Fruit fly (Drosophila melanogaster) whole organism, embryonic: Measurements from ENCODE around the gene CG10337.

Experiments
- Adf1 ChIP-seq: fragments of 200-800 bp; sonication (Bioruptor generic); IDR thresholded peaks from 2 replicates; pipeline ENCODE4 v1.3.6; 2022; ENCODE audit warnings: missing biosample characterization, missing genetic modification characterization
- Antp ChIP-seq: fragments of 200-800 bp; sonication (Bioruptor generic); optimal IDR thresholded peaks from 3 replicates; lab custom pipeline; 2016; ENCODE audit warnings: missing biosample characterization, missing genetic modification characterization
- Asciz ChIP-seq: fragments of 200-800 bp; sonication (Bioruptor generic); optimal IDR thresholded peaks from 2 replicates; lab custom pipeline; 2017; ENCODE audit warnings: missing biosample characterization, mild to moderate bottlenecking, missing genetic modification characterization, missing genetic modification reagents
- Atf-2 ChIP-seq: fragments of 200-800 bp; sonication (Bioruptor generic); optimal IDR thresholded peaks from 2 replicates; lab custom pipeline; 2016; ENCODE audit warnings: missing biosample characterization, missing genetic modification characterization
- CG10274 ChIP-seq: fragments of 200-800 bp; sonication (Bioruptor generic); optimal IDR thresholded peaks from 3 replicates; lab custom pipeline; 2017; ENCODE audit warnings: missing biosample characterization, mild to moderate bottlenecking, missing genetic modification characterization
- CG10321 ChIP-seq: fragments of 200-800 bp; sonication (Bioruptor generic); IDR thresholded peaks from 2 replicates; pipeline ENCODE4 v1.3.6; 2022; ENCODE audit warnings: missing biosample characterization, missing genetic modification characterization
- CG12071 ChIP-seq: fragments of 200-800 bp; sonication (Bioruptor generic); optimal IDR thresholded peaks from 3 replicates; lab custom pipeline; 2018; ENCODE audit warnings: missing biosample characterization, mild to moderate bottlenecking, missing genetic modification characterization
- CG13894 ChIP-seq: fragments of 200-800 bp; sonication (Bioruptor generic); optimal IDR thresholded peaks from 3 replicates; lab custom pipeline; 2018; ENCODE audit warnings: missing biosample characterization, mild to moderate bottlenecking, missing genetic modification characterization, moderate library complexity
- CG17912 ChIP-seq: fragments of 200-800 bp; sonication (Bioruptor generic); optimal IDR thresholded peaks from 2 replicates; lab custom pipeline; 2018; ENCODE audit warnings: missing biosample characterization, mild to moderate bottlenecking, missing genetic modification characterization
- CG2120 ChIP-seq: fragments of 200-800 bp; sonication (Bioruptor generic); optimal IDR thresholded peaks from 3 replicates; lab custom pipeline; 2016; ENCODE audit warnings: missing biosample characterization, missing genetic modification characterization
- CG32532 ChIP-seq: fragments of 200-800 bp; sonication (Bioruptor generic); IDR thresholded peaks from 2 replicates; pipeline ENCODE4 v1.3.6; 2022; ENCODE audit warnings: missing biosample characterization, missing genetic modification characterization
- CG3281 ChIP-seq: fragments of 200-800 bp; sonication (Bioruptor generic); optimal IDR thresholded peaks from 3 replicates; lab custom pipeline; 2017; ENCODE audit warnings: missing biosample characterization, mild to moderate bottlenecking, missing genetic modification characterization
- CG34224 ChIP-seq: fragments of 200-800 bp; sonication (Bioruptor generic); IDR thresholded peaks from 3 replicates; pipeline ENCODE4 v1.3.6; 2022; ENCODE audit warnings: missing biosample characterization, missing genetic modification characterization; ENCODE audit not compliant: partially characterized antibody
- CG3847 ChIP-seq: fragments of 200-800 bp; sonication (Bioruptor generic); IDR thresholded peaks from 2 replicates; pipeline ENCODE4 v1.3.6; 2022; ENCODE audit warnings: missing biosample characterization, missing genetic modification characterization
- CG4854 ChIP-seq: fragments of 200-800 bp; sonication (Bioruptor generic); optimal IDR thresholded peaks from 2 replicates; lab custom pipeline; 2016; ENCODE audit warnings: missing biosample characterization, missing genetic modification characterization, inconsistent platforms
- CG5180 ChIP-seq: fragments of 200-800 bp; sonication (Bioruptor generic); optimal IDR thresholded peaks from 3 replicates; lab custom pipeline; 2017; ENCODE audit warnings: missing biosample characterization, missing genetic modification characterization, mild to moderate bottlenecking, moderate library complexity, missing genetic modification reagents
- CG6254 ChIP-seq: fragments of 200-800 bp; sonication (Bioruptor generic); optimal IDR thresholded peaks from 3 replicates; lab custom pipeline; 2017; ENCODE audit warnings: mild to moderate bottlenecking, missing biosample characterization, missing genetic modification reagents, missing genetic modification characterization
- CG7839 ChIP-seq: fragments of 200-800 bp; sonication (Bioruptor generic); optimal IDR thresholded peaks from 3 replicates; lab custom pipeline; 2018; ENCODE audit warnings: missing biosample characterization, mild to moderate bottlenecking, missing genetic modification characterization, moderate library complexity
- CG9215 ChIP-seq: fragments of 200-800 bp; sonication (Bioruptor generic); IDR thresholded peaks from 2 replicates; pipeline ENCODE4 v1.3.6; 2022; ENCODE audit warnings: missing biosample characterization, missing genetic modification characterization
- Dbx ChIP-seq: fragments of 200-800 bp; sonication (Bioruptor generic); IDR thresholded peaks from 3 replicates; pipeline ENCODE4 v1.3.6; 2022; ENCODE audit warnings: missing biosample characterization, missing genetic modification characterization
- Dip2 ChIP-seq: fragments of 200-800 bp; sonication (Bioruptor generic); IDR thresholded peaks from 2 replicates; pipeline ENCODE4 v1.3.6; 2022; ENCODE audit warnings: missing biosample characterization, missing genetic modification characterization
- Drgx ChIP-seq: fragments of 200-800 bp; sonication (Bioruptor generic); IDR thresholded peaks from 2 replicates; pipeline ENCODE4 v1.3.6; 2022; ENCODE audit warnings: missing biosample characterization, missing genetic modification characterization
- Elba2 ChIP-seq: fragments of 200-800 bp; sonication (Bioruptor generic); optimal IDR thresholded peaks from 3 replicates; lab custom pipeline; 2016; ENCODE audit warnings: missing biosample characterization, missing genetic modification characterization
- HLH54F ChIP-seq: fragments of 200-800 bp; sonication (Bioruptor generic); optimal IDR thresholded peaks from 3 replicates; lab custom pipeline; 2016; ENCODE audit warnings: missing biosample characterization, missing genetic modification characterization
- Neu2 ChIP-seq: fragments of 200-800 bp; sonication (Bioruptor generic); optimal IDR thresholded peaks from 3 replicates; lab custom pipeline; 2016; ENCODE audit warnings: missing biosample characterization, missing genetic modification characterization, borderline replicate concordance
- Scr ChIP-seq: fragments of 200-800 bp; sonication (Bioruptor generic); IDR thresholded peaks from 2 replicates; pipeline ENCODE4 v1.3.6; 2022; ENCODE audit warnings: missing biosample characterization, missing genetic modification characterization; ENCODE audit not compliant: partially characterized antibody
- Six4 ChIP-seq: fragments of 200-800 bp; sonication (Bioruptor generic); optimal IDR thresholded peaks from 2 replicates; lab custom pipeline; 2016; ENCODE audit warnings: missing biosample characterization, missing genetic modification characterization
- Usf ChIP-seq: fragments of 200-800 bp; sonication (Bioruptor generic); optimal IDR thresholded peaks from 2 replicates; lab custom pipeline; 2017; ENCODE audit warnings: missing genotype, missing biosample characterization, missing genetic modification characterization
- aop ChIP-seq: fragments of 200-800 bp; sonication (Bioruptor generic); IDR thresholded peaks from 2 replicates; pipeline ENCODE4 v1.3.6; 2022; ENCODE audit warnings: missing biosample characterization, missing genetic modification characterization
- bab2 ChIP-seq: fragments of 200-800 bp; sonication (Bioruptor generic); optimal IDR thresholded peaks from 2 replicates; lab custom pipeline; 2016; ENCODE audit warnings: missing biosample characterization, missing genetic modification characterization
- cad ChIP-seq: fragments of >200 bp; optimal IDR thresholded peaks from 2 replicates; lab custom pipeline; 2017; ENCODE audit warnings: missing biosample characterization, missing genetic modification characterization
- chif ChIP-seq, 2 experiments: fragments of 200-800 bp; sonication (Bioruptor generic); optimal IDR thresholded peaks; 3 replicates each; lab custom pipeline; 2016; ENCODE audit warnings: missing biosample characterization in 2 of 2, missing genetic modification characterization in 2 of 2
- corto ChIP-seq: fragments of 200-800 bp; sonication (Bioruptor generic); optimal IDR thresholded peaks from 2 replicates; lab custom pipeline; 2016; ENCODE audit warnings: missing biosample characterization, mild to moderate bottlenecking, missing genetic modification characterization, moderate library complexity
- dmrt99B ChIP-seq: fragments of 200-800 bp; sonication (Bioruptor generic); optimal IDR thresholded peaks from 2 replicates; lab custom pipeline; 2018; ENCODE audit warnings: missing biosample characterization, mild to moderate bottlenecking, missing genetic modification characterization, moderate library complexity
- dpn ChIP-seq, 2 experiments: fragments of 200-800 bp; sonication (Bioruptor generic); optimal IDR thresholded peaks; 3 replicates each; lab custom pipeline; 2016; ENCODE audit warnings: missing biosample characterization in 2 of 2, missing genetic modification characterization in 2 of 2
- emc ChIP-seq: fragments of 200-800 bp; sonication (Bioruptor generic); optimal IDR thresholded peaks from 2 replicates; lab custom pipeline; 2016; ENCODE audit warnings: missing biosample characterization, missing genetic modification characterization
- gro ChIP-seq: fragments of 200-800 bp; sonication (Bioruptor generic); optimal IDR thresholded peaks from 2 replicates; lab custom pipeline; 2016; ENCODE audit warnings: missing biosample characterization, missing genetic modification characterization
- hbn ChIP-seq: fragments of 200-800 bp; sonication (Bioruptor generic); IDR thresholded peaks from 2 replicates; pipeline ENCODE4 v1.3.6; 2022; ENCODE audit warnings: missing biosample characterization, missing genetic modification characterization; ENCODE audit not compliant: partially characterized antibody
- ken ChIP-seq: fragments of 200-800 bp; sonication (Bioruptor generic); IDR thresholded peaks from 3 replicates; pipeline ENCODE4 v1.3.6; 2022; ENCODE audit warnings: missing biosample characterization, missing genetic modification characterization
- lilli ChIP-seq: fragments of 200-800 bp; sonication (Bioruptor generic); optimal IDR thresholded peaks from 3 replicates; lab custom pipeline; 2016; ENCODE audit warnings: missing biosample characterization, missing genetic modification characterization
- nerfin-1 ChIP-seq: fragments of 200-800 bp; sonication (Bioruptor generic); optimal IDR thresholded peaks from 3 replicates; lab custom pipeline; 2019; ENCODE audit warnings: missing biosample characterization, mild to moderate bottlenecking, missing genetic modification characterization, moderate library complexity
- nmo ChIP-seq: fragments of 200-800 bp; sonication (Bioruptor generic); optimal IDR thresholded peaks from 2 replicates; lab custom pipeline; 2018; ENCODE audit warnings: missing biosample characterization, mild to moderate bottlenecking, missing genetic modification characterization, moderate library complexity
- p53 ChIP-seq: fragments of 200-800 bp; sonication (Bioruptor generic); optimal IDR thresholded peaks from 2 replicates; lab custom pipeline; 2016; ENCODE audit warnings: missing biosample characterization, missing genetic modification characterization
- pan ChIP-seq, 4 experiments: fragments of >200 bp in 3 of 4; fragments of 200-800 bp in 1 of 4; sonication (Bioruptor generic) in 1 of 4; optimal IDR thresholded peaks in 3 of 4; IDR thresholded peaks in 1 of 4; 2 replicates each; pipeline versions ENCODE4 v1.3.6 to Lab custom; 2017 to 2022; ENCODE audit warnings: missing biosample characterization in 2 of 4, missing genetic modification characterization in 2 of 4, mixed read lengths in 1 of 4
- so ChIP-seq: fragments of 200-800 bp; sonication (Bioruptor generic); IDR thresholded peaks from 3 replicates; pipeline ENCODE4 v1.3.6; 2022; ENCODE audit warnings: missing biosample characterization, missing genetic modification characterization
- stc ChIP-seq: fragments of 200-800 bp; sonication (Bioruptor generic); IDR thresholded peaks from 2 replicates; pipeline ENCODE4 v1.3.6; 2022; ENCODE audit warnings: missing biosample characterization, missing genetic modification characterization
- toy ChIP-seq: fragments of 200-800 bp; sonication (Bioruptor generic); IDR thresholded peaks from 2 replicates; pipeline ENCODE4 v1.3.6; 2022; ENCODE audit warnings: missing biosample characterization, missing genetic modification characterization
- trem ChIP-seq: fragments of 200-800 bp; optimal IDR thresholded peaks from 3 replicates; lab custom pipeline; 2019; ENCODE audit warnings: missing biosample characterization, mild to moderate bottlenecking, missing genetic modification characterization, moderate library complexity

CG10337 gene

DNA sequence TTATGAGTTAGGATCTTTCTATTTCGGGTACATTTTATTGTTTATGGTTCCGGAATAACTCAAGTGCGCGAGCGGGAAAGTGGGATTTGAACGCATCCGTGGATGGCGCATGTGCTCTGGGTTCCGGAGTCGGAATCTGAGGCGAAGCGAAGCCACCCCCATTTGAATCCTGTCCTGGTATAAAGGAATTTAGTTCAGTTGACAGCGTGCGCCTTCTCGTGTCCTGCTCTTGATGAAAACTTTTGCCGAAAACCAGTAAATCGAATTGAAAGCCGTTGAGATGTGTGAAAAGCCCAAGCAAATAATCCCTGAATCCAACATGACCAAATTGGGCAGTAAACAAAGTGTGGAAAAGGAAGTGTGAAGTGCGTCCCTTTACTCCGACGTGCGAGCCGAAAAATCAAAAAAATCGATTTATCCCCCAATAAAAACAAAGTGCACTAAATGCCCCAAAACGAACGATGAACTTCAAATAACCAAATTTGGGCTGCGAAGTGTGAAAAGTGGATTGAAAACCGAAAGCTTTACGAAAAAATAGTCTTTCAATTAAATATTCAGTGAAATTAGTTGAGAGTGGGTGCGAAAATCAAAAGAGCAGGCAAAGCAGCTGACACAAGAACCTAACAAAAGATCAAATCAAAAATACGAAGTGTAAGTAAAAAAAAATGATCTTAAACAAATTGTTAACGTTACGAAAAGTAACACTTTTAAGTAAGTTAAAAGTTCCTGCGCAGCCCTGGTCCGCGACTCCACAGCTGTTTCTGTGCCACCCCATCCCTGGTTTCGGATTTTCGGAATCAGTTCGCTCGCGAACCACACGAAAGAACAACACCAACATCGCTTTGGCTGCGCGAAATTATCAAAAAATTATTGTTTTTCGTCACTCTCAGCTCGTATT lies 39.9 kb upstream of the CG10337 start, which contains the start of gene Lar (continued):
- no peak for TF ChIP-seq CG5180 (GFP tag; lab: Kevin White, UChicago)
- TF ChIP-seq trem (tag; lab: Kevin White, UChicago) = peak; percentile 39
- TF ChIP-seq gro (GFP tag; lab: Kevin White, UChicago) = peak; percentile 32
- no peak for TF ChIP-seq Asciz (GFP tag; lab: Kevin White, UChicago)
- no peak for TF ChIP-seq CG17912 (GFP tag; lab: Kevin White, UChicago)
- TF ChIP-seq dmrt99B (tag; lab: Kevin White, UChicago) = peak; percentile 45
- peak; percentile 53 for TF ChIP-seq bab2 (GFP tag; lab: Kevin White, UChicago)
- TF ChIP-seq CG12071 (GFP tag; lab: Kevin White, UChicago) = no peak
- TF ChIP-seq chif (GFP tag; optimal IDR thresholded peaks at IDR 0.05; lab: Kevin White, UChicago) = peak in 1 of 2 experiments; percentile 52
- no peak for TF ChIP-seq emc
- peak; percentile 29; the same call in 1 of the 2 replicates for TF ChIP-seq CG3847 (GFP tag; lab: Robert Waterston, UW)
- peak; percentile 35 for TF ChIP-seq Drgx
- peak; percentile 35; the same call in 1 of the 2 replicates for TF ChIP-seq stc (GFP tag; lab: Robert Waterston, UW)
- peak; percentile 86 for TF ChIP-seq CG2120
- no peak for TF ChIP-seq aop (GFP tag; lab: Robert Waterston, UW)
- TF ChIP-seq CG6254 = peak; percentile 4
- TF ChIP-seq Adf1 (GFP tag; lab: Robert Waterston, UW) = no peak
- 0 out of 3 replicates have a peak, but pooled peaks have one; percentile 35 for TF ChIP-seq CG34224 (GFP tag; lab: Robert Waterston, UW)
- TF ChIP-seq dpn (GFP tag; optimal IDR thresholded peaks at IDR 0.05; lab: Kevin White, UChicago) = peak; percentile 60 to 79
- 0 out of 3 replicates have a peak, but pooled peaks have one; percentile 18 for TF ChIP-seq ken
- no peak for TF ChIP-seq Dip2
- no peak for TF ChIP-seq CG10274 (GFP tag; lab: Kevin White, UChicago)
- no peak for TF ChIP-seq Usf (GFP tag; lab: Kevin White, UChicago)
- peak; percentile 62 for TF ChIP-seq CG13894 (tag; lab: Kevin White, UChicago)
- TF ChIP-seq pan (optimal IDR thresholded peaks at IDR 0.05; lab: Kevin White, UChicago) = no peak
- peak in 1 of 2 experiments; percentile 73 for TF ChIP-seq pan (GFP tag; optimal IDR thresholded peaks at IDR 0.05 in 1 of 2, IDR thresholded peaks at IDR 0.05 in 1 of 2)
- peak; percentile 21 for TF ChIP-seq Atf-2
- peak; percentile 64 for TF ChIP-seq p53 (GFP tag; lab: Kevin White, UChicago)
- peak; percentile 76 for TF ChIP-seq Dbx (GFP tag; lab: Robert Waterston, UW)
- peak; percentile 55 for TF ChIP-seq CG9215 (GFP tag; lab: Robert Waterston, UW)
- TF ChIP-seq CG10321 (GFP tag; lab: Robert Waterston, UW) = 0 out of 2 replicates have a peak, but pooled peaks have one; percentile 44
- no peak for TF ChIP-seq toy (GFP tag; lab: Robert Waterston, UW)
- peak; percentile 66 for TF ChIP-seq CG3281 (GFP tag; lab: Kevin White, UChicago)
- peak; percentile 47 for TF ChIP-seq CG7839 (tag; lab: Kevin White, UChicago)
- no peak for TF ChIP-seq Neu2 (GFP tag; lab: Kevin White, UChicago)
- peak; percentile 74 for TF ChIP-seq Antp
- TF ChIP-seq CG32532 (GFP tag; lab: Robert Waterston, UW) = peak; percentile 78
- TF ChIP-seq Scr (GFP tag; lab: Robert Waterston, UW) = no peak
- TF ChIP-seq so (GFP tag; lab: Robert Waterston, UW) = 0 out of 3 replicates have a peak, but pooled peaks have one; percentile 42
- TF ChIP-seq corto (GFP tag; lab: Kevin White, UChicago) = no peak
- TF ChIP-seq cad = no peak
- TF ChIP-seq HLH54F = peak; percentile 58
- TF ChIP-seq hbn (GFP tag; lab: Robert Waterston, UW) = no peak
- no peak for TF ChIP-seq Elba2
- TF ChIP-seq Six4 (GFP tag; lab: Kevin White, UChicago) = peak; percentile 2
- TF ChIP-seq CG4854 = peak; percentile 39
- TF ChIP-seq lilli (GFP tag; lab: Kevin White, UChicago) = peak; percentile 80
- peak; percentile 96 for TF ChIP-seq nerfin-1 (tag; lab: Kevin White, UChicago)
- TF ChIP-seq nmo = peak; percentile 70
